Fruit fly (Drosophila melanogaster): ENCODE data around the gene CG14453.

CG14453 gene

dm6 chr3L:22665110-22665509 is 28.8 kb upstream of the CG14453 start (continued):
- TF ChIP-seq CG1603 (tag; optimal IDR thresholded peaks at IDR 0.05) = peak; percentile 62
- no peak for TF ChIP-seq CG18011 (GFP tag; optimal IDR thresholded peaks at IDR 0.05)
- peak; percentile 92 for TF ChIP-seq Ets65A (GFP tag)
- no peak for TF ChIP-seq CG15514 (GFP tag; optimal IDR thresholded peaks at IDR 0.05)
- no peak for TF ChIP-seq CG2116 (GFP tag; optimal IDR thresholded peaks at IDR 0.05)
- no peak for TF ChIP-seq chm (GFP tag; IDR thresholded peaks at IDR 0.05)
- TF ChIP-seq Hr78 (GFP tag; optimal IDR thresholded peaks at IDR 0.05) = no peak
- no peak for TF ChIP-seq CG17829 (tag; optimal IDR thresholded peaks at IDR 0.05)
- 0 out of 2 replicates have a peak, but pooled peaks have one; percentile 23 for TF ChIP-seq sens-2 (GFP tag; IDR thresholded peaks at IDR 0.05)
- no peak for TF ChIP-seq wor (GFP tag; IDR thresholded peaks at IDR 0.05)
- peak; percentile 17 for TF ChIP-seq D19A (tag; optimal IDR thresholded peaks at IDR 0.05)
- TF ChIP-seq CG17912 (GFP tag; optimal IDR thresholded peaks at IDR 0.05) = no peak
- TF ChIP-seq chif (GFP tag; optimal IDR thresholded peaks at IDR 0.05) = peak in 1 of 2 experiments; percentile 4
- TF ChIP-seq CG12071 (GFP tag; optimal IDR thresholded peaks at IDR 0.05) = peak; percentile 7
- peak; percentile 1 for TF ChIP-seq CoRest (tag; optimal IDR thresholded peaks at IDR 0.05)
- TF ChIP-seq Hsf (GFP tag; optimal IDR thresholded peaks at IDR 0.05) = peak; percentile 17
- peak; percentile 0 for TF ChIP-seq HLH54F (GFP tag; optimal IDR thresholded peaks at IDR 0.05)
- TF ChIP-seq Hr51 (GFP tag; optimal IDR thresholded peaks at IDR 0.05) = peak in 1 of 2 experiments; percentile 32
- no peak for TF ChIP-seq CG7271 (tag; optimal IDR thresholded peaks at IDR 0.05)
- no peak for TF ChIP-seq CG9817 (tag; optimal IDR thresholded peaks at IDR 0.05)
- TF ChIP-seq dpn (GFP tag; optimal IDR thresholded peaks at IDR 0.05) = no peak
- TF ChIP-seq CG1602 (GFP tag; optimal IDR thresholded peaks at IDR 0.05) = peak; percentile 19
- no peak for TF ChIP-seq CG30020 (tag; optimal IDR thresholded peaks at IDR 0.05)
- peak; percentile 45 for TF ChIP-seq Ssrp (tag; optimal IDR thresholded peaks at IDR 0.05)
- TF ChIP-seq ind (GFP tag; optimal IDR thresholded peaks at IDR 0.05) = peak; percentile 41
- peak; percentile 21 for TF ChIP-seq CG13424 (tag; optimal IDR thresholded peaks at IDR 0.05)
- TF ChIP-seq Pdp1 (GFP tag; optimal IDR thresholded peaks at IDR 0.05) = no peak
- peak; percentile 33 for TF ChIP-seq az2 (GFP tag; optimal IDR thresholded peaks at IDR 0.05)
- peak; percentile 12 for TF ChIP-seq chn (GFP tag; optimal IDR thresholded peaks at IDR 0.05)
- TF ChIP-seq sima (GFP tag; optimal IDR thresholded peaks at IDR 0.05) = no peak
- no peak for TF ChIP-seq CG2875 (GFP tag; optimal IDR thresholded peaks at IDR 0.05)
- TF ChIP-seq Sox102F (GFP tag; optimal IDR thresholded peaks at IDR 0.05) = peak; percentile 21
- TF ChIP-seq CG11560 (tag; IDR thresholded peaks at IDR 0.05) = no peak
- TF ChIP-seq Dad (GFP tag; optimal IDR thresholded peaks at IDR 0.05) = no peak
- peak; percentile 13; the same call in 1 of the 2 replicates for TF ChIP-seq Ada2b (GFP tag; IDR thresholded peaks at IDR 0.05)
- TF ChIP-seq CG16815 (GFP tag; optimal IDR thresholded peaks at IDR 0.05) = peak; percentile 31
- TF ChIP-seq lab (GFP tag; optimal IDR thresholded peaks at IDR 0.05) = peak; percentile 39
- TF ChIP-seq CG13775 (GFP tag; optimal IDR thresholded peaks at IDR 0.05) = peak; percentile 3
- TF ChIP-seq CG2678 (tag; optimal IDR thresholded peaks at IDR 0.05) = peak; percentile 42
- peak; percentile 87 for TF ChIP-seq sens (GFP tag)
- peak; percentile 37 for TF ChIP-seq CG4820 (GFP tag; optimal IDR thresholded peaks at IDR 0.05)
- no peak for TF ChIP-seq Deaf1 (tag; optimal IDR thresholded peaks at IDR 0.05)
- no peak for TF ChIP-seq prd (optimal IDR thresholded peaks at IDR 0.05)
- TF ChIP-seq prd (GFP tag; IDR thresholded peaks at IDR 0.05) = peak; percentile 72; the same call in 2 of the 3 replicates
- no peak for TF ChIP-seq CHES-1-like (GFP tag; optimal IDR thresholded peaks at IDR 0.05)
- TF ChIP-seq CG30431 (GFP tag; optimal IDR thresholded peaks at IDR 0.05) = peak; percentile 8
- 0 out of 2 replicates have a peak, but pooled peaks have one; percentile 5 for TF ChIP-seq CG1024 (GFP tag; IDR thresholded peaks at IDR 0.05)
- no peak for TF ChIP-seq scrt (GFP tag; optimal IDR thresholded peaks at IDR 0.05)
- TF ChIP-seq CG15269 (tag; optimal IDR thresholded peaks at IDR 0.05) = peak; percentile 28
- TF ChIP-seq CG17361 (GFP tag; IDR thresholded peaks at IDR 0.05) = 0 out of 3 replicates have a peak, but pooled peaks have one; percentile 21

Data from whole organism, embryonic.